Fruit fly (Drosophila melanogaster) whole organism, wandering third instar larva: ENCODE results near the gene Ythdc1.

Experiments
- Abd-B ChIP-seq: fragments of >200 bp; optimal IDR thresholded peaks from 2 replicates; lab custom pipeline; 2017; ENCODE audit warnings: missing biosample characterization, missing genetic modification characterization
- Dfd ChIP-seq: fragments of >200 bp; optimal IDR thresholded peaks from 2 replicates; lab custom pipeline; 2017; ENCODE audit warnings: missing biosample characterization, missing genetic modification characterization
- Hr78 ChIP-seq: fragments of >200 bp; optimal IDR thresholded peaks from 2 replicates; lab custom pipeline; 2017; ENCODE audit warnings: missing biosample characterization, missing genetic modification characterization
- Jra ChIP-seq: sonication (Bioruptor generic); optimal IDR thresholded peaks from 2 replicates; lab custom pipeline; 2016; ENCODE audit warnings: missing biosample characterization, missing genetic modification characterization
- Myc ChIP-seq: fragments of >200 bp; optimal IDR thresholded peaks from 2 replicates; lab custom pipeline; 2017
- OdsH ChIP-seq: fragments of 200-800 bp; sonication (Bioruptor generic); optimal IDR thresholded peaks from 2 replicates; lab custom pipeline; 2016; ENCODE audit warnings: missing biosample characterization, mild to moderate bottlenecking, missing genetic modification characterization
- dmrt93B ChIP-seq: fragments of 200-800 bp; sonication (Bioruptor generic); optimal IDR thresholded peaks from 2 replicates; lab custom pipeline; 2018; ENCODE audit warnings: missing biosample characterization, mild to moderate bottlenecking, missing genetic modification characterization
- dsf ChIP-seq: sonication (Bioruptor generic); optimal IDR thresholded peaks from 2 replicates; lab custom pipeline; 2016; ENCODE audit warnings: missing biosample characterization, missing genetic modification characterization, borderline replicate concordance
- fru ChIP-seq: fragments of 200-800 bp; sonication (Bioruptor generic); optimal IDR thresholded peaks from 3 replicates; lab custom pipeline; 2016; ENCODE audit warnings: missing biosample characterization, mild to moderate bottlenecking, missing genetic modification characterization
- h ChIP-seq: fragments of 200-800 bp; sonication (Bioruptor generic); optimal IDR thresholded peaks from 3 replicates; lab custom pipeline; 2016; ENCODE audit warnings: missing biosample characterization, mild to moderate bottlenecking, missing genetic modification characterization
- lola ChIP-seq: fragments of >200 bp; optimal IDR thresholded peaks from 2 replicates; lab custom pipeline; 2017; ENCODE audit warnings: missing biosample characterization, missing genetic modification characterization
- pan ChIP-seq: fragments of >200 bp; optimal IDR thresholded peaks from 2 replicates; lab custom pipeline; 2017
- psq ChIP-seq: fragments of 200-800 bp; sonication (Bioruptor generic); optimal IDR thresholded peaks from 3 replicates; lab custom pipeline; 2017; ENCODE audit warnings: missing biosample characterization, mild to moderate bottlenecking, missing genetic modification characterization, moderate library complexity
- rgr ChIP-seq: fragments of 200-800 bp; sonication (Bioruptor generic); optimal IDR thresholded peaks from 3 replicates; lab custom pipeline; 2016; ENCODE audit warnings: missing biosample characterization, mild to moderate bottlenecking, missing genetic modification characterization

DNA sequence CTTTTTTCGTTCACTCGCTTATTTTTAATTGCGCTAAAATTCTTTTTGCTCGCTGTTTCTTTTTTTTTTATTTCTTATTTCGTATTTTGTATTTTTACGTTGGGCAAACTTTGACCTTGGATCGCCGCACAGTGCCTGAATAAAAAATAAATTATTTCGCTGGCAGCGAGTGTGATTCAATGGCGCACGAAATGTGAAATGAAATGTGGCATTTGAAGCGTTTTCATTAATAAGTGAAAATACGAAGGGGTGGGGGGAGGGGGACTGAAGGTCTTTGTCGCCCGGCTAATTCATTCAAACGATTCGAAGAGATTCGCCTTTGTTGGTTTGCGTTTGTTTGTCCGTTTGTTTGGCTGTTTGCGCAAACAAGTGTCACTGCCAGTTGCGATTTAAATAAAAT, 33.5 kb upstream of the Ythdc1 start:
- TF ChIP-seq pan (lab: Kevin White, UChicago) (no peak), Jra (GFP tag; lab: Kevin White, UChicago) (no peak), lola (GFP tag; lab: Kevin White, UChicago) (no peak), psq (peak; percentile 2), Abd-B (GFP tag; lab: Kevin White, UChicago) (no peak), OdsH (GFP tag; lab: Kevin White, UChicago) (no peak), fru (GFP tag; lab: Kevin White, UChicago) (no peak), dsf (GFP tag; lab: Kevin White, UChicago) (no peak), Hr78 (no peak), Dfd (GFP tag; lab: Kevin White, UChicago) (no peak), h (GFP tag; lab: Kevin White, UChicago) (no peak), dmrt93B (GFP tag; lab: Kevin White, UChicago) (no peak), rgr (no peak), Myc (lab: Kevin White, UChicago) (no peak)
